Fruit fly (Drosophila melanogaster) whole organism, wandering third instar larva: ENCODE measurements around the gene AttD.
A peak's percentile ranks its signal among the peaks of the same experiment; 100 is the strongest.

Source experiments
- Abd-B ChIP-seq: fragments of >200 bp; optimal IDR thresholded peaks from 2 replicates; lab custom pipeline; 2017; ENCODE audit warnings: missing biosample characterization, missing genetic modification characterization
- CG32264 ChIP-seq: fragments of 200-800 bp; sonication (Bioruptor generic); optimal IDR thresholded peaks from 2 replicates; lab custom pipeline; 2016; ENCODE audit warnings: missing biosample characterization, missing genetic modification characterization
- CG9705 ChIP-seq: fragments of 200-800 bp; sonication (Bioruptor generic); optimal IDR thresholded peaks from 2 replicates; lab custom pipeline; 2018; ENCODE audit warnings: missing biosample characterization, mild to moderate bottlenecking, missing genetic modification characterization
- CrebA ChIP-seq: fragments of 200-800 bp; sonication (Bioruptor generic); optimal IDR thresholded peaks from 2 replicates; lab custom pipeline; 2016; ENCODE audit warnings: missing biosample characterization, mild to moderate bottlenecking, missing genetic modification characterization, borderline replicate concordance
- Dfd ChIP-seq: fragments of >200 bp; optimal IDR thresholded peaks from 2 replicates; lab custom pipeline; 2017; ENCODE audit warnings: missing biosample characterization, missing genetic modification characterization
- Dif ChIP-seq: fragments of 200-275, 200-300 bp; sonication (Bioruptor generic); optimal IDR thresholded peaks from 2 replicates; lab custom pipeline; 2018; ENCODE audit warnings: missing biosample characterization, missing genetic modification characterization; ENCODE audit not compliant: partially characterized antibody
- GATAd ChIP-seq: sonication (Bioruptor generic); optimal IDR thresholded peaks from 2 replicates; lab custom pipeline; 2016; ENCODE audit warnings: missing biosample characterization, missing genetic modification characterization
- HLH106 ChIP-seq: fragments of 200-800 bp; optimal IDR thresholded peaks from 3 replicates; lab custom pipeline; 2019; ENCODE audit warnings: missing biosample characterization, mild to moderate bottlenecking, missing genetic modification characterization, moderate library complexity
- Hnf4 ChIP-seq: fragments of 200-800 bp; sonication (Bioruptor generic); optimal IDR thresholded peaks from 2 replicates; lab custom pipeline; 2016; ENCODE audit warnings: missing biosample characterization, mild to moderate bottlenecking, missing genetic modification characterization
- Hr78 ChIP-seq: fragments of >200 bp; optimal IDR thresholded peaks from 2 replicates; lab custom pipeline; 2017; ENCODE audit warnings: missing biosample characterization, missing genetic modification characterization
- Hr83 ChIP-seq: fragments of 200-300 bp; sonication (Bioruptor generic); optimal IDR thresholded peaks from 2 replicates; lab custom pipeline; 2016; ENCODE audit warnings: missing biosample characterization, mild to moderate bottlenecking, missing genetic modification characterization, moderate library complexity; ENCODE audit not compliant: poor library complexity, severe bottlenecking
- Jra ChIP-seq: sonication (Bioruptor generic); optimal IDR thresholded peaks from 2 replicates; lab custom pipeline; 2016; ENCODE audit warnings: missing biosample characterization, missing genetic modification characterization
- Mio ChIP-seq: sonication (Bioruptor generic); optimal IDR thresholded peaks from 2 replicates; lab custom pipeline; 2016; ENCODE audit warnings: missing biosample characterization, missing genetic modification characterization
- Myc ChIP-seq: fragments of >200 bp; optimal IDR thresholded peaks from 2 replicates; lab custom pipeline; 2017
- N ChIP-seq: fragments of >200 bp; optimal IDR thresholded peaks from 2 replicates; lab custom pipeline; 2018; ENCODE audit warnings: missing biosample characterization, missing external identifiers, missing genetic modification characterization
- OdsH ChIP-seq: fragments of 200-800 bp; sonication (Bioruptor generic); optimal IDR thresholded peaks from 2 replicates; lab custom pipeline; 2016; ENCODE audit warnings: missing biosample characterization, mild to moderate bottlenecking, missing genetic modification characterization
- Rel ChIP-seq, 2 experiments: fragments of 200-800 bp; sonication (Bioruptor generic) in 1 of 2; optimal IDR thresholded peaks; 2 replicates in 1 of 2; 3 replicates in 1 of 2; lab custom pipeline; 2016 to 2019; ENCODE audit warnings: mild to moderate bottlenecking in 2 of 2, missing biosample characterization in 2 of 2, missing genetic modification characterization in 2 of 2, moderate library complexity in 1 of 2
- Sp1 ChIP-seq: fragments of 200-800 bp; sonication (Bioruptor generic); optimal IDR thresholded peaks from 3 replicates; lab custom pipeline; 2019; ENCODE audit warnings: missing biosample characterization, mild to moderate bottlenecking, missing genetic modification characterization, moderate library complexity
- Vsx2 ChIP-seq: fragments of 200-300, 225-300 bp; sonication (Bioruptor generic); optimal IDR thresholded peaks from 2 replicates; lab custom pipeline; 2018; ENCODE audit warnings: missing biosample characterization, missing genetic modification characterization; ENCODE audit not compliant: partially characterized antibody
- br ChIP-seq: fragments of 200-800 bp; sonication (Bioruptor generic); optimal IDR thresholded peaks from 2 replicates; lab custom pipeline; 2016; ENCODE audit warnings: missing biosample characterization, missing genetic modification characterization
- brk ChIP-seq: fragments of 200-800 bp; sonication (Bioruptor generic); optimal IDR thresholded peaks from 2 replicates; lab custom pipeline; 2016; ENCODE audit warnings: missing biosample characterization, mild to moderate bottlenecking, missing genetic modification characterization
- dl ChIP-seq, 2 experiments: fragments of 175-275, 200-275 bp in 1 of 2; fragments of 200-275 bp in 1 of 2; sonication (Bioruptor generic); optimal IDR thresholded peaks; lab custom pipeline; 2018; ENCODE audit warnings: mild to moderate bottlenecking in 2 of 2, missing biosample characterization in 2 of 2, missing genetic modification characterization in 2 of 2, moderate library complexity in 2 of 2; ENCODE audit not compliant: partially characterized antibody in 2 of 2, insufficient read depth in 1 of 2
- dmrt93B ChIP-seq: fragments of 200-800 bp; sonication (Bioruptor generic); optimal IDR thresholded peaks from 2 replicates; lab custom pipeline; 2018; ENCODE audit warnings: missing biosample characterization, mild to moderate bottlenecking, missing genetic modification characterization
- dsf ChIP-seq: sonication (Bioruptor generic); optimal IDR thresholded peaks from 2 replicates; lab custom pipeline; 2016; ENCODE audit warnings: missing biosample characterization, missing genetic modification characterization, borderline replicate concordance
- ey ChIP-seq: fragments of 200-800 bp; sonication (Bioruptor generic); optimal IDR thresholded peaks from 2 replicates; lab custom pipeline; 2016; ENCODE audit warnings: missing biosample characterization, missing genetic modification characterization
- foxo ChIP-seq, 2 experiments: fragments of 200-800 bp; sonication (Bioruptor generic); optimal IDR thresholded peaks; 2 replicates in 1 of 2; 3 replicates in 1 of 2; lab custom pipeline; 2016 to 2017; ENCODE audit warnings: missing biosample characterization in 2 of 2, missing genetic modification characterization in 2 of 2
- fru ChIP-seq: fragments of 200-800 bp; sonication (Bioruptor generic); optimal IDR thresholded peaks from 3 replicates; lab custom pipeline; 2016; ENCODE audit warnings: missing biosample characterization, mild to moderate bottlenecking, missing genetic modification characterization
- h ChIP-seq: fragments of 200-800 bp; sonication (Bioruptor generic); optimal IDR thresholded peaks from 3 replicates; lab custom pipeline; 2016; ENCODE audit warnings: missing biosample characterization, mild to moderate bottlenecking, missing genetic modification characterization
- jim ChIP-seq: fragments of 175-275, 200-325 bp; sonication (Bioruptor generic); optimal IDR thresholded peaks from 2 replicates; lab custom pipeline; 2016; ENCODE audit warnings: missing biosample characterization, mild to moderate bottlenecking, missing genetic modification characterization
- lola ChIP-seq: fragments of >200 bp; optimal IDR thresholded peaks from 2 replicates; lab custom pipeline; 2017; ENCODE audit warnings: missing biosample characterization, missing genetic modification characterization
- pan ChIP-seq: fragments of >200 bp; optimal IDR thresholded peaks from 2 replicates; lab custom pipeline; 2017
- psq ChIP-seq: fragments of 200-800 bp; sonication (Bioruptor generic); optimal IDR thresholded peaks from 3 replicates; lab custom pipeline; 2017; ENCODE audit warnings: missing biosample characterization, mild to moderate bottlenecking, missing genetic modification characterization, moderate library complexity
- rgr ChIP-seq: fragments of 200-800 bp; sonication (Bioruptor generic); optimal IDR thresholded peaks from 3 replicates; lab custom pipeline; 2016; ENCODE audit warnings: missing biosample characterization, mild to moderate bottlenecking, missing genetic modification characterization
- sage ChIP-seq: fragments of 200-800 bp; sonication (Bioruptor generic); optimal IDR thresholded peaks from 2 replicates; lab custom pipeline; 2016; ENCODE audit warnings: missing biosample characterization, mild to moderate bottlenecking, missing genetic modification characterization
- sv ChIP-seq: fragments of 200-800 bp; sonication (Bioruptor generic); optimal IDR thresholded peaks from 3 replicates; lab custom pipeline; 2016; ENCODE audit warnings: missing biosample characterization, missing genetic modification characterization
- tai ChIP-seq: sonication (Bioruptor generic); optimal IDR thresholded peaks from 2 replicates; lab custom pipeline; 2016; ENCODE audit warnings: missing biosample characterization, missing genetic modification characterization
- usp ChIP-seq: fragments of >200 bp; optimal IDR thresholded peaks from 2 replicates; lab custom pipeline; 2017; ENCODE audit warnings: missing biosample characterization, missing genetic modification characterization
- woc ChIP-seq: sonication (Bioruptor generic); optimal IDR thresholded peaks from 2 replicates; lab custom pipeline; 2016; ENCODE audit warnings: missing biosample characterization, mild to moderate bottlenecking, missing genetic modification characterization

AttD gene

DNA sequence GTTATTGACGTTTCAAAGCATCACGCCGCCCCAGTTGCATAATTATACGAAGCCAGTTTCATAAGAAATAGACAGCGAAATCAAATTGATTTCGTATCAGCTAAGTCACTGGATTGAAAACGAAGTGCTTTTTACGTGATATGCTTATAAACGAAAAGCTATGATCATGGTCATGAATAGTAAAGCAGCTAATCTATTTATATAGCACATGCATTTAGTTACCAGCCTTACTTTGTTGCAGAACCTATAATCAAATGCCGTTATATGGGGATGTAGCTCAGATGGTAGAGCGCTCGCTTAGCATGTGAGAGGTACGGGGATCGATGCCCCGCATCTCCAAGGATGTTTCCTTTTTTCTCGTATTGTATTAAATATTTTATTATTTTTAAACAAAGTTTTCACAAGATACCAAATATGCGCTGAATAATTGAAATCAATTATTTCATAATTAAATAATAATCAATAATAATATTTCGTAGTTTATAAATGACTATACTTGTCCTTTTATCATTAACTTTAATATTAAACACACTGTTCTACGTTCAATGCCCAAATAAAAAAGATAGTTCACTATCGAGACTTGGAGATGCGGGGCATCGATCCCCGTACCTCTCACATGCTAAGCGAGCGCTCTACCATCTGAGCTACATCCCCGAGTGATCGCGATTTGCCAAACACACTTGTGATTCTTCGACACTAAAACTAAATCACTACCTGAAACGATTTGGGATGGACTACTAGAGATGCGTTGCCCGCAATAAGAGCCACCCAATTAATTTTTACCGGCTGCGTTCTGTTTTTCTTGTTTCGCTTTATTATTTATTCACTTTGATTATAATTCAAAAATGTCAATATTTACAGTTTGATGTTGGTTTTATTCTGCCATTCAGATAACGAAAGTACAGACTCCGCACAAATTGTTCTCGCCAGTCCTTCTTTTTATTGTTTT is 21.3 kb downstream of the AttD start:
- TF ChIP-seq Rel (GFP tag; optimal IDR thresholded peaks at IDR 0.05; lab: Kevin White, UChicago): no peak
- TF ChIP-seq Rel (tag; optimal IDR thresholded peaks at IDR 0.05; lab: Kevin White, UChicago): no peak
- TF ChIP-seq Mio (GFP tag; lab: Kevin White, UChicago): no peak
- peak; percentile 12 for TF ChIP-seq Myc (lab: Kevin White, UChicago)
- TF ChIP-seq Hnf4 (GFP tag; lab: Kevin White, UChicago): no peak
- TF ChIP-seq ey (GFP tag; lab: Kevin White, UChicago): peak; percentile 4
- TF ChIP-seq Vsx2 (GFP tag; lab: Kevin White, UChicago): no peak
- no peak for TF ChIP-seq sv
- TF ChIP-seq CrebA (GFP tag; lab: Kevin White, UChicago): peak; percentile 30
- peak; percentile 52 for TF ChIP-seq woc (GFP tag; lab: Kevin White, UChicago)
- no peak for TF ChIP-seq h (GFP tag; lab: Kevin White, UChicago)
- TF ChIP-seq HLH106 (tag; lab: Kevin White, UChicago): peak; percentile 6
- TF ChIP-seq Dfd (GFP tag; lab: Kevin White, UChicago): no peak
- TF ChIP-seq dsf: no peak
- TF ChIP-seq GATAd (GFP tag; lab: Kevin White, UChicago): no peak

dm6 chr3R:17647444-17647843 is 22.4 kb downstream of the AttD start, which contains the start of gene CG14322:
Gene CG14322 (plus strand): TSS chr3R:17647679.
- TF ChIP-seq Myc (lab: Kevin White, UChicago): no peak
- TF ChIP-seq Rel (GFP tag; optimal IDR thresholded peaks at IDR 0.05; lab: Kevin White, UChicago): no peak
- TF ChIP-seq Rel (tag; optimal IDR thresholded peaks at IDR 0.05; lab: Kevin White, UChicago): no peak
- no peak for TF ChIP-seq psq (GFP tag; lab: Kevin White, UChicago)
- no peak for TF ChIP-seq jim
- TF ChIP-seq ey (GFP tag; lab: Kevin White, UChicago): no peak
- no peak for TF ChIP-seq Abd-B
- TF ChIP-seq GATAd (GFP tag; lab: Kevin White, UChicago): no peak
- peak; percentile 5 for TF ChIP-seq Hr83 (GFP tag; lab: Kevin White, UChicago)
- TF ChIP-seq N (GFP tag; lab: Kevin White, UChicago): no peak
- TF ChIP-seq usp (GFP tag; lab: Kevin White, UChicago): no peak
- TF ChIP-seq dsf: no peak
- no peak for TF ChIP-seq Dfd (GFP tag; lab: Kevin White, UChicago)
- no peak for TF ChIP-seq dmrt93B (GFP tag; lab: Kevin White, UChicago)
- TF ChIP-seq Vsx2 (GFP tag; lab: Kevin White, UChicago): peak; percentile 4
- TF ChIP-seq fru (GFP tag; lab: Kevin White, UChicago): no peak
- no peak for TF ChIP-seq br (GFP tag; lab: Kevin White, UChicago)
- TF ChIP-seq lola (GFP tag; lab: Kevin White, UChicago): no peak
- TF ChIP-seq brk (GFP tag; lab: Kevin White, UChicago): no peak
- TF ChIP-seq h (GFP tag; lab: Kevin White, UChicago): no peak
- TF ChIP-seq OdsH (GFP tag; lab: Kevin White, UChicago): no peak
- no peak for TF ChIP-seq Mio (GFP tag; lab: Kevin White, UChicago)
- TF ChIP-seq CrebA (GFP tag; lab: Kevin White, UChicago): no peak
- no peak for TF ChIP-seq Dif (GFP tag; lab: Kevin White, UChicago)
- TF ChIP-seq sage: no peak
- TF ChIP-seq CG32264 (GFP tag; lab: Kevin White, UChicago): no peak
- TF ChIP-seq Sp1 (GFP tag; lab: Kevin White, UChicago): no peak
- no peak for TF ChIP-seq HLH106 (tag; lab: Kevin White, UChicago)
- TF ChIP-seq Hnf4 (GFP tag; lab: Kevin White, UChicago): peak; percentile 29
- no peak for TF ChIP-seq dl (GFP tag; optimal IDR thresholded peaks at IDR 0.05; lab: Kevin White, UChicago; ENCODE audit: insufficient read depth in 1 of 2, partially characterized antibody in 2 of 2)
- peak; percentile 23 for TF ChIP-seq tai
- TF ChIP-seq CG9705 (GFP tag; lab: Kevin White, UChicago): no peak
- no peak for TF ChIP-seq Hr78 (GFP tag; lab: Kevin White, UChicago)
- TF ChIP-seq sv: no peak
- no peak for TF ChIP-seq Jra (GFP tag; lab: Kevin White, UChicago)
- TF ChIP-seq rgr (GFP tag; lab: Kevin White, UChicago): no peak
- peak; percentile 13 for TF ChIP-seq woc (GFP tag; lab: Kevin White, UChicago)
- no peak for TF ChIP-seq pan (lab: Kevin White, UChicago)
- TF ChIP-seq foxo (GFP tag; optimal IDR thresholded peaks at IDR 0.05; lab: Kevin White, UChicago): peak in 1 of 2 experiments; percentile 38
